Fruit fly (Drosophila melanogaster) whole organism, embryonic: Measurements from ENCODE around the gene phol.

Source experiments
- ATbp ChIP-seq: fragments of 200-800 bp; sonication (Bioruptor generic); optimal IDR thresholded peaks from 2 replicates; lab custom pipeline; 2017; ENCODE audit warnings: missing biosample characterization, mild to moderate bottlenecking, missing genetic modification characterization, missing genetic modification reagents
- Ada2b ChIP-seq: fragments of 200-800 bp; sonication (Bioruptor generic); IDR thresholded peaks from 2 replicates; pipeline ENCODE4 v1.3.6; 2022; ENCODE audit warnings: missing biosample characterization, missing genetic modification characterization
- Awh ChIP-seq: fragments of 200-800 bp; sonication (Bioruptor generic); IDR thresholded peaks from 2 replicates; pipeline ENCODE4, ENCODE4 v1.3.6; 2022; ENCODE audit warnings: missing biosample characterization, missing genetic modification characterization
- Bgb ChIP-seq: fragments of 200-800 bp; sonication (Bioruptor generic); IDR thresholded peaks from 2 replicates; pipeline ENCODE4 v1.3.6; 2022; ENCODE audit warnings: missing biosample characterization, missing genetic modification characterization; ENCODE audit not compliant: partially characterized antibody
- CG10147 ChIP-seq: fragments of 200-800 bp; sonication (Bioruptor generic); optimal IDR thresholded peaks from 2 replicates; lab custom pipeline; 2019; ENCODE audit warnings: missing biosample characterization, mild to moderate bottlenecking, missing genetic modification characterization, moderate library complexity
- CG10979 ChIP-seq: fragments of 200-800 bp; sonication (Bioruptor generic); optimal IDR thresholded peaks from 2 replicates; lab custom pipeline; 2018; ENCODE audit warnings: missing biosample characterization, mild to moderate bottlenecking, missing genetic modification characterization, moderate library complexity
- CG13123 ChIP-seq: fragments of 200-800 bp; sonication (Bioruptor generic); optimal IDR thresholded peaks from 2 replicates; lab custom pipeline; 2016; ENCODE audit warnings: missing biosample characterization, missing genetic modification characterization
- CG14710 ChIP-seq: fragments of 200-800 bp; sonication (Bioruptor generic); optimal IDR thresholded peaks from 3 replicates; lab custom pipeline; 2019; ENCODE audit warnings: missing biosample characterization, mild to moderate bottlenecking, missing genetic modification characterization, moderate library complexity
- CG15479 ChIP-seq: fragments of 200-800 bp; sonication (Bioruptor generic); optimal IDR thresholded peaks from 3 replicates; lab custom pipeline; 2019; ENCODE audit warnings: missing biosample characterization, mild to moderate bottlenecking, missing genetic modification characterization, moderate library complexity
- CG16815 ChIP-seq: fragments of 200-800 bp; sonication (Bioruptor generic); optimal IDR thresholded peaks from 3 replicates; lab custom pipeline; 2017; ENCODE audit warnings: missing biosample characterization, mild to moderate bottlenecking, missing genetic modification characterization
- CG17385 ChIP-seq: fragments of 200-800 bp; sonication (Bioruptor generic); optimal IDR thresholded peaks from 3 replicates; lab custom pipeline; 2018; ENCODE audit warnings: missing biosample characterization, mild to moderate bottlenecking, missing genetic modification characterization
- CG1792 ChIP-seq: fragments of 200-800 bp; sonication (Bioruptor generic); optimal IDR thresholded peaks from 2 replicates; lab custom pipeline; 2016; ENCODE audit warnings: missing biosample characterization, missing genetic modification characterization
- CG18764 ChIP-seq: fragments of 200-800 bp; sonication (Bioruptor generic); optimal IDR thresholded peaks from 3 replicates; lab custom pipeline; 2016; ENCODE audit warnings: missing biosample characterization, missing genetic modification characterization
- CG2875 ChIP-seq: fragments of 200-800 bp; sonication (Bioruptor generic); optimal IDR thresholded peaks from 2 replicates; lab custom pipeline; 2017; ENCODE audit warnings: missing biosample characterization, mild to moderate bottlenecking, missing genetic modification characterization, missing genetic modification reagents
- CG32767 ChIP-seq: fragments of 200-800 bp; sonication (Bioruptor generic); IDR thresholded peaks from 2 replicates; pipeline ENCODE4 v1.3.6; 2022; ENCODE audit warnings: missing biosample characterization, missing genetic modification characterization
- CG33557 ChIP-seq: fragments of 200-800 bp; sonication (Bioruptor generic); optimal IDR thresholded peaks from 2 replicates; lab custom pipeline; 2019; ENCODE audit warnings: missing biosample characterization, mild to moderate bottlenecking, missing genetic modification characterization, moderate library complexity
- CG5953 ChIP-seq: fragments of 200-800 bp; sonication (Bioruptor generic); IDR thresholded peaks from 2 replicates; pipeline ENCODE4 v1.3.6; 2022; ENCODE audit warnings: missing biosample characterization, missing genetic modification characterization
- CG6683 ChIP-seq: fragments of 200-800 bp; sonication (Bioruptor generic); optimal IDR thresholded peaks from 2 replicates; lab custom pipeline; 2017; ENCODE audit warnings: missing biosample characterization, mild to moderate bottlenecking, missing genetic modification characterization, missing genetic modification reagents
- CG6791 ChIP-seq: fragments of 200-800 bp; sonication (Bioruptor generic); IDR thresholded peaks from 3 replicates; pipeline ENCODE4 v1.3.6; 2022; ENCODE audit warnings: missing biosample characterization, missing genetic modification characterization; ENCODE audit not compliant: partially characterized antibody
- CG7372 ChIP-seq: fragments of 200-800 bp; sonication (Bioruptor generic); IDR thresholded peaks from 2 replicates; pipeline ENCODE4 v1.3.6; 2022; ENCODE audit warnings: missing biosample characterization, missing genetic modification characterization
- CG8388 ChIP-seq: fragments of 200-800 bp; sonication (Bioruptor generic); optimal IDR thresholded peaks from 2 replicates; lab custom pipeline; 2019; ENCODE audit warnings: missing biosample characterization, mild to moderate bottlenecking, missing genetic modification characterization, moderate library complexity
- CrebB ChIP-seq: fragments of 200-800 bp; sonication (Bioruptor generic); optimal IDR thresholded peaks from 3 replicates; lab custom pipeline; 2018; ENCODE audit warnings: missing biosample characterization, mild to moderate bottlenecking, missing genetic modification characterization
- D19A ChIP-seq: fragments of 200-800 bp; optimal IDR thresholded peaks from 3 replicates; lab custom pipeline; 2019; ENCODE audit warnings: missing biosample characterization, mild to moderate bottlenecking, missing genetic modification characterization, moderate library complexity
- Doc3 ChIP-seq: fragments of 200-800 bp; sonication (Bioruptor generic); IDR thresholded peaks from 3 replicates; pipeline ENCODE4 v1.3.6; 2022; ENCODE audit warnings: missing biosample characterization, missing genetic modification characterization; ENCODE audit not compliant: partially characterized antibody
- Drgx ChIP-seq: fragments of 200-800 bp; sonication (Bioruptor generic); IDR thresholded peaks from 2 replicates; pipeline ENCODE4 v1.3.6; 2022; ENCODE audit warnings: missing biosample characterization, missing genetic modification characterization
- Eip74EF ChIP-seq, 2 experiments: fragments of 200-800 bp in 1 of 2; fragments of >200 bp in 1 of 2; sonication (Bioruptor generic) in 1 of 2; optimal IDR thresholded peaks; 2 replicates each; lab custom pipeline; 2017 to 2019; ENCODE audit warnings: missing biosample characterization in 2 of 2, missing genetic modification characterization in 2 of 2, mild to moderate bottlenecking in 1 of 2, moderate library complexity in 1 of 2
- H2.0 ChIP-seq: fragments of 200-800 bp; sonication (Bioruptor generic); IDR thresholded peaks from 2 replicates; pipeline ENCODE4 v1.3.6; 2022; ENCODE audit warnings: missing biosample characterization, missing genetic modification characterization
- MESR4 ChIP-seq: fragments of 200-800 bp; sonication (Bioruptor generic); optimal IDR thresholded peaks from 2 replicates; lab custom pipeline; 2018; ENCODE audit warnings: missing biosample characterization, mild to moderate bottlenecking, missing genetic modification characterization, moderate library complexity
- Myb ChIP-seq: fragments of 200-800 bp; sonication (Bioruptor generic); optimal IDR thresholded peaks from 2 replicates; lab custom pipeline; 2016; ENCODE audit warnings: missing biosample characterization, missing genetic modification characterization
- Oaz ChIP-seq: fragments of 200-800 bp; sonication (Bioruptor generic); IDR thresholded peaks from 2 replicates; pipeline ENCODE4 v1.3.6; 2022; ENCODE audit warnings: missing biosample characterization, missing genetic modification characterization
- PHDP ChIP-seq: fragments of 200-800 bp; sonication (Bioruptor generic); optimal IDR thresholded peaks from 3 replicates; lab custom pipeline; 2018; ENCODE audit warnings: missing biosample characterization, mild to moderate bottlenecking, missing genetic modification characterization, moderate library complexity
- abd-A ChIP-seq: fragments of 200-800 bp; sonication (Bioruptor generic); optimal IDR thresholded peaks from 3 replicates; lab custom pipeline; 2019; ENCODE audit warnings: missing biosample characterization, mild to moderate bottlenecking, missing genetic modification characterization, moderate library complexity
- ap ChIP-seq: fragments of 200-800 bp; sonication (Bioruptor generic); IDR thresholded peaks from 2 replicates; pipeline ENCODE4 v1.3.6; 2022; ENCODE audit warnings: missing biosample characterization, missing genetic modification characterization
- bab2 ChIP-seq: fragments of 200-800 bp; sonication (Bioruptor generic); optimal IDR thresholded peaks from 2 replicates; lab custom pipeline; 2016; ENCODE audit warnings: missing biosample characterization, missing genetic modification characterization
- bcd ChIP-seq: fragments of 200-800 bp; sonication (Bioruptor generic); optimal IDR thresholded peaks from 2 replicates; lab custom pipeline; 2017; ENCODE audit warnings: missing biosample characterization, mild to moderate bottlenecking, missing genetic modification characterization
- cato ChIP-seq: fragments of 200-800 bp; sonication (Bioruptor generic); optimal IDR thresholded peaks from 2 replicates; lab custom pipeline; 2016; ENCODE audit warnings: missing biosample characterization, missing genetic modification characterization, borderline replicate concordance
- dmrt11E ChIP-seq: fragments of 200-800 bp; sonication (Bioruptor generic); optimal IDR thresholded peaks from 3 replicates; lab custom pipeline; 2018; ENCODE audit warnings: missing biosample characterization, mild to moderate bottlenecking, missing genetic modification characterization, moderate library complexity
- dpn ChIP-seq, 2 experiments: fragments of 200-800 bp; sonication (Bioruptor generic); optimal IDR thresholded peaks; 3 replicates each; lab custom pipeline; 2016; ENCODE audit warnings: missing biosample characterization in 2 of 2, missing genetic modification characterization in 2 of 2
- ewg ChIP-seq: fragments of 200-800 bp; sonication (Bioruptor generic); optimal IDR thresholded peaks from 3 replicates; lab custom pipeline; 2017; ENCODE audit warnings: mild to moderate bottlenecking, missing biosample characterization, missing genetic modification reagents, missing genetic modification characterization
- ftz-f1 ChIP-seq: fragments of 200-800 bp; sonication (Bioruptor generic); optimal IDR thresholded peaks from 2 replicates; lab custom pipeline; 2016; ENCODE audit warnings: missing biosample characterization, missing genetic modification characterization
- hkb ChIP-seq, 2 experiments: fragments of 200-800 bp in 1 of 2; fragments of >200 bp in 1 of 2; sonication (Bioruptor generic) in 1 of 2; IDR thresholded peaks in 1 of 2; optimal IDR thresholded peaks in 1 of 2; 2 replicates each; pipeline versions ENCODE4 v1.3.6 to Lab custom; 2017 to 2022; ENCODE audit warnings: missing biosample characterization in 1 of 2, missing genetic modification characterization in 1 of 2
- mirr ChIP-seq: fragments of 200-800 bp; sonication (Bioruptor generic); optimal IDR thresholded peaks from 3 replicates; lab custom pipeline; 2018; ENCODE audit warnings: missing biosample characterization, mild to moderate bottlenecking, missing genetic modification characterization
- oc ChIP-seq: fragments of 200-800 bp; sonication (Bioruptor generic); optimal IDR thresholded peaks from 2 replicates; lab custom pipeline; 2018; ENCODE audit warnings: missing biosample characterization, mild to moderate bottlenecking, missing genetic modification characterization, moderate library complexity
- odd ChIP-seq: fragments of 200-800 bp; sonication (Bioruptor generic); optimal IDR thresholded peaks from 2 replicates; lab custom pipeline; 2017; ENCODE audit warnings: missing biosample characterization, mild to moderate bottlenecking, missing genetic modification characterization
- org-1 ChIP-seq: fragments of 200-800 bp; sonication (Bioruptor generic); optimal IDR thresholded peaks from 2 replicates; lab custom pipeline; 2017; ENCODE audit warnings: missing biosample characterization, missing genetic modification characterization
- psq ChIP-seq: fragments of 200-800 bp; sonication (Bioruptor generic); optimal IDR thresholded peaks from 2 replicates; lab custom pipeline; 2017; ENCODE audit warnings: missing biosample characterization, missing genetic modification characterization
- repo ChIP-seq: fragments of 200-800 bp; sonication (Bioruptor generic); optimal IDR thresholded peaks from 2 replicates; lab custom pipeline; 2016; ENCODE audit warnings: missing biosample characterization, missing genetic modification characterization
- rib ChIP-seq: fragments of 200-800 bp; sonication (Bioruptor generic); IDR thresholded peaks from 2 replicates; pipeline ENCODE4 v1.3.6; 2022; ENCODE audit warnings: missing biosample characterization, missing genetic modification characterization
- vfl ChIP-seq: fragments of 200-800 bp; sonication (Bioruptor generic); optimal IDR thresholded peaks from 2 replicates; lab custom pipeline; 2016; ENCODE audit warnings: missing biosample characterization, missing genetic modification characterization

phol gene

DNA sequence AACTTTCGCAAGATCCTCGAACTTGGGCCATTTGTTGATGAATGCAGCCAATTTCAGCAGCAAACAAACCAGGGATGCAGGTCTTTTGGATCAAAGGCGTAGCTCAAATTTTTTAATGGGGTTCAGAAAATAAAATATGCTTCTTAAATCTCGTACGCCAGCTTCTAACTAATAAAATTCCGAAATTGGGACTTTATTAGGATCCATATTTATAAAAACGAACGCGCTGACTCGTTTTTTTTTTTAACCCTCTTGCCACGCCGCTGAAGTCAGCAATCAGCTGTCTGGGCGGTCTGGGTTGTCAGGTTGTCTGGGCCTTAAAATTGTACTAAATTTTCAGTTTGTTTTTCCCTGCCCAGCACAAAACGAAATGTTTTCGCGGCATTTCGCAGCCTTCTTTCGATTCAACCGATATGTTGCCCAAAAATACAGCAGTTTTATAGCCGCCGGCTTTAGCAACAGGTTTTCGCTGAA lies 1.6 kb upstream of the phol start, which contains the start of gene CG3437 (continued):
- TF ChIP-seq CG7372 (GFP tag; lab: Robert Waterston, UW): peak; percentile 99
- TF ChIP-seq Drgx (GFP tag; lab: Robert Waterston, UW): peak; percentile 100
- TF ChIP-seq ftz-f1 (GFP tag; lab: Kevin White, UChicago): peak; percentile 88
- TF ChIP-seq H2.0: peak; percentile 99
- peak; percentile 98 for TF ChIP-seq CG16815
- peak; percentile 99 for TF ChIP-seq ap (GFP tag; lab: Robert Waterston, UW)
- TF ChIP-seq CG6791: no peak
- peak; percentile 97 for TF ChIP-seq CG33557 (GFP tag; lab: Kevin White, UChicago)
- peak; percentile 87 for TF ChIP-seq abd-A (tag; lab: Kevin White, UChicago)
- TF ChIP-seq hkb (optimal IDR thresholded peaks at IDR 0.05; lab: Kevin White, UChicago): peak; percentile 34
- TF ChIP-seq hkb (GFP tag; IDR thresholded peaks at IDR 0.05; lab: Robert Waterston, UW): peak; percentile 99
- peak; percentile 98 for TF ChIP-seq repo (GFP tag; lab: Kevin White, UChicago)
- peak; percentile 98 for TF ChIP-seq org-1 (GFP tag; lab: Kevin White, UChicago)
- peak; percentile 99 for TF ChIP-seq Ada2b
- TF ChIP-seq ATbp: peak; percentile 98
- TF ChIP-seq cato (GFP tag; lab: Kevin White, UChicago): peak; percentile 97
- TF ChIP-seq dpn (GFP tag; optimal IDR thresholded peaks at IDR 0.05; lab: Kevin White, UChicago): peak; percentile 99
- peak; percentile 98 for TF ChIP-seq CG10147 (GFP tag; lab: Kevin White, UChicago)
- TF ChIP-seq Eip74EF (GFP tag; optimal IDR thresholded peaks at IDR 0.05; lab: Kevin White, UChicago): peak in 1 of 2 experiments; percentile 96
- peak; percentile 99 for TF ChIP-seq CG10979 (tag; lab: Kevin White, UChicago)
- TF ChIP-seq CrebB (tag; lab: Kevin White, UChicago): peak; percentile 98
- TF ChIP-seq CG6683: peak; percentile 97
- peak; percentile 98 for TF ChIP-seq Oaz (GFP tag; lab: Robert Waterston, UW)
- peak; percentile 59 for TF ChIP-seq CG15479 (GFP tag; lab: Kevin White, UChicago)
- peak; percentile 98 for TF ChIP-seq odd (GFP tag; lab: Kevin White, UChicago)
- TF ChIP-seq CG8388 (GFP tag; lab: Kevin White, UChicago): peak; percentile 97
- peak; percentile 97 for TF ChIP-seq CG18764 (GFP tag; lab: Kevin White, UChicago)
- TF ChIP-seq Bgb (GFP tag; lab: Robert Waterston, UW): no peak
- peak; percentile 97 for TF ChIP-seq dmrt11E (tag; lab: Kevin White, UChicago)
- peak; percentile 97 for TF ChIP-seq CG1792 (GFP tag; lab: Kevin White, UChicago)
- peak; percentile 99 for TF ChIP-seq Awh (GFP tag; lab: Robert Waterston, UW)
- peak; percentile 85 for TF ChIP-seq D19A (tag; lab: Kevin White, UChicago)
- TF ChIP-seq psq (GFP tag; lab: Kevin White, UChicago): peak; percentile 90
- no peak for TF ChIP-seq Doc3 (GFP tag; lab: Robert Waterston, UW)
- peak; percentile 99 for TF ChIP-seq bab2 (GFP tag; lab: Kevin White, UChicago)
- peak; percentile 97 for TF ChIP-seq vfl
- peak; percentile 99 for TF ChIP-seq bcd (GFP tag; lab: Kevin White, UChicago)
- TF ChIP-seq Myb: peak; percentile 92
- TF ChIP-seq CG5953 (GFP tag; lab: Robert Waterston, UW): peak; percentile 98
- TF ChIP-seq CG2875 (GFP tag; lab: Kevin White, UChicago): peak; percentile 96
- TF ChIP-seq CG32767: peak; percentile 98
- TF ChIP-seq PHDP (tag; lab: Kevin White, UChicago): peak; percentile 99
- peak; percentile 97 for TF ChIP-seq ewg (GFP tag; lab: Kevin White, UChicago)
- TF ChIP-seq rib: peak; percentile 99
- TF ChIP-seq CG14710 (tag; lab: Kevin White, UChicago): peak; percentile 98
- TF ChIP-seq CG13123: peak; percentile 96
- peak; percentile 99 for TF ChIP-seq mirr
- TF ChIP-seq CG17385: peak; percentile 98
- peak; percentile 98 for TF ChIP-seq oc (tag; lab: Kevin White, UChicago)
- peak; percentile 84 for TF ChIP-seq MESR4 (GFP tag; lab: Kevin White, UChicago)
